Fruit fly (Drosophila melanogaster) whole organism, pupa: ENCODE results near the gene CG15473.

Experiments
- CG10348 ChIP-seq: fragments of 200-800 bp; sonication (Bioruptor generic); IDR thresholded peaks from 2 replicates; pipeline ENCODE4 v1.3.6; 2022; ENCODE audit warnings: missing biosample characterization, missing genetic modification characterization
- CG12605 ChIP-seq: fragments of 200-800 bp; sonication (Bioruptor generic); IDR thresholded peaks from 2 replicates; pipeline ENCODE4 v1.3.6; 2022; ENCODE audit warnings: missing biosample characterization, missing genetic modification characterization
- CG13204 ChIP-seq: fragments of 200-800 bp; sonication (Bioruptor generic); optimal IDR thresholded peaks from 2 replicates; lab custom pipeline; 2018; ENCODE audit warnings: missing biosample characterization, mild to moderate bottlenecking, missing genetic modification characterization, moderate library complexity
- CG14655 ChIP-seq: fragments of 200-800 bp; sonication (Bioruptor generic); optimal IDR thresholded peaks from 3 replicates; lab custom pipeline; 2017; ENCODE audit warnings: mild to moderate bottlenecking, missing biosample characterization, missing genetic modification reagents, missing genetic modification characterization
- CG15710 ChIP-seq: fragments of 200-800 bp; sonication (Bioruptor generic); optimal IDR thresholded peaks from 2 replicates; lab custom pipeline; 2018; ENCODE audit warnings: missing biosample characterization, mild to moderate bottlenecking, missing genetic modification characterization, moderate library complexity
- CG17806 ChIP-seq: fragments of 200-800 bp; sonication (Bioruptor generic); optimal IDR thresholded peaks from 2 replicates; lab custom pipeline; 2018; ENCODE audit warnings: missing biosample characterization, mild to moderate bottlenecking, missing genetic modification characterization, moderate library complexity
- CG32121 ChIP-seq: fragments of 200-800 bp; sonication (Bioruptor generic); IDR thresholded peaks from 2 replicates; pipeline ENCODE4 v1.3.6; 2022; ENCODE audit warnings: missing biosample characterization, missing genetic modification characterization
- CG34367 ChIP-seq: fragments of 200-800 bp; sonication (Bioruptor generic); optimal IDR thresholded peaks from 2 replicates; lab custom pipeline; 2018; ENCODE audit warnings: missing biosample characterization, mild to moderate bottlenecking, missing genetic modification characterization
- CG4496 ChIP-seq: fragments of 200-800 bp; sonication (Bioruptor generic); IDR thresholded peaks from 3 replicates; pipeline ENCODE4 v1.3.6; 2022; ENCODE audit warnings: missing biosample characterization, missing genetic modification characterization
- CG8159 ChIP-seq: fragments of 200-800 bp; sonication (Bioruptor generic); optimal IDR thresholded peaks from 3 replicates; lab custom pipeline; 2018; ENCODE audit warnings: missing biosample characterization, mild to moderate bottlenecking, missing genetic modification characterization, moderate library complexity
- CG8301 ChIP-seq: fragments of 200-800 bp; sonication (Bioruptor generic); optimal IDR thresholded peaks from 2 replicates; lab custom pipeline; 2018; ENCODE audit warnings: missing biosample characterization, mild to moderate bottlenecking, missing genetic modification characterization
- CG9948 ChIP-seq: fragments of 200-800 bp; sonication (Bioruptor generic); optimal IDR thresholded peaks from 2 replicates; lab custom pipeline; 2018; ENCODE audit warnings: missing biosample characterization, mild to moderate bottlenecking, missing genetic modification characterization, moderate library complexity
- D1 ChIP-seq: fragments of 200-800 bp; sonication (Bioruptor generic); optimal IDR thresholded peaks from 2 replicates; lab custom pipeline; 2018; ENCODE audit warnings: missing biosample characterization, mild to moderate bottlenecking, missing genetic modification characterization, moderate library complexity
- EcR ChIP-seq: fragments of 200-800 bp; sonication (Bioruptor generic); optimal IDR thresholded peaks from 3 replicates; lab custom pipeline; 2019; ENCODE audit warnings: missing biosample characterization, missing genetic modification characterization, mild to moderate bottlenecking, moderate library complexity, missing genetic modification reagents
- Ets98B ChIP-seq: fragments of 200-800 bp; sonication (Bioruptor generic); IDR thresholded peaks from 2 replicates; pipeline ENCODE4 v1.3.6; 2022; ENCODE audit warnings: missing biosample characterization, missing genetic modification characterization
- Pif1A ChIP-seq: fragments of 200-800 bp; sonication (Bioruptor generic); optimal IDR thresholded peaks from 3 replicates; lab custom pipeline; 2016; ENCODE audit warnings: missing biosample characterization, missing genetic modification characterization
- Pif1B ChIP-seq: fragments of 200-800 bp; sonication (Bioruptor generic); optimal IDR thresholded peaks from 3 replicates; lab custom pipeline; 2016; ENCODE audit warnings: missing biosample characterization, missing genetic modification characterization
- Snoo ChIP-seq: fragments of 200-800 bp; sonication (Bioruptor generic); optimal IDR thresholded peaks from 3 replicates; lab custom pipeline; 2017; ENCODE audit warnings: missing biosample characterization, mild to moderate bottlenecking, missing genetic modification characterization, inconsistent platforms
- fd96Ca ChIP-seq: fragments of 200-800 bp; sonication (Bioruptor generic); IDR thresholded peaks from 3 replicates; pipeline ENCODE4 v1.3.6; 2022; ENCODE audit warnings: missing biosample characterization, missing genetic modification characterization
- gl ChIP-seq: fragments of 200-800 bp; sonication (Bioruptor generic); optimal IDR thresholded peaks from 2 replicates; lab custom pipeline; 2018; ENCODE audit warnings: missing biosample characterization, mild to moderate bottlenecking, missing genetic modification characterization
- rn ChIP-seq: fragments of 200-800 bp; sonication (Bioruptor generic); IDR thresholded peaks from 2 replicates; pipeline ENCODE4 v1.3.6; 2022; ENCODE audit warnings: missing biosample characterization, missing genetic modification characterization

Gene CG15473

dm6 chrX:4664107-4664506, 9.8 kb upstream of the CG15473 start:
- no peak for TF ChIP-seq CG32121
- TF ChIP-seq CG10348 (GFP tag; lab: Robert Waterston, UW): no peak
- no peak for TF ChIP-seq CG8301
- TF ChIP-seq EcR: peak; percentile 43
- TF ChIP-seq Pif1A (GFP tag; lab: Kevin White, UChicago): peak; percentile 1
- peak; percentile 5 for TF ChIP-seq gl
- no peak for TF ChIP-seq CG4496 (GFP tag; lab: Robert Waterston, UW)
- TF ChIP-seq Snoo (tag; lab: Kevin White, UChicago): no peak
- TF ChIP-seq Pif1B (GFP tag; lab: Kevin White, UChicago): no peak
- TF ChIP-seq CG12605 (GFP tag; lab: Robert Waterston, UW): no peak
- no peak for TF ChIP-seq CG9948 (tag; lab: Kevin White, UChicago)
- no peak for TF ChIP-seq CG14655 (GFP tag; lab: Kevin White, UChicago)
- no peak for TF ChIP-seq fd96Ca (GFP tag; lab: Robert Waterston, UW)
- no peak for TF ChIP-seq CG8159 (tag; lab: Kevin White, UChicago)
- peak; percentile 8 for TF ChIP-seq CG15710 (tag; lab: Kevin White, UChicago)

dm6 chrX:4660642-4661252, 6.5 kb upstream of the CG15473 start:
- TF ChIP-seq CG9948 (tag; lab: Kevin White, UChicago) (peak; percentile 25), CG15710 (tag; lab: Kevin White, UChicago) (peak; percentile 9), CG8159 (tag; lab: Kevin White, UChicago) (peak; percentile 32), CG32121 (no peak)

dm6 chrX:4657896-4658295, 3.6 kb upstream of the CG15473 start:
- no peak for TF ChIP-seq CG9948 (tag; lab: Kevin White, UChicago)
- no peak for TF ChIP-seq EcR
- TF ChIP-seq CG8159 (tag; lab: Kevin White, UChicago): no peak
- peak; percentile 33; the same call in 1 of the 3 replicates for TF ChIP-seq CG4496 (GFP tag; lab: Robert Waterston, UW)
- no peak for TF ChIP-seq rn (GFP tag; lab: Robert Waterston, UW)
- TF ChIP-seq CG14655 (GFP tag; lab: Kevin White, UChicago): no peak

dm6 chrX:4649751-4650150, 4.5 kb downstream of the CG15473 start, which contains the start of the genes Cbp80 and Torsin:
Gene Cbp80, plus strand, starts transcription at chrX:4650015.
Gene Torsin, minus strand, starts transcription at chrX:4650032.
- no peak for TF ChIP-seq CG9948 (tag; lab: Kevin White, UChicago)
- no peak for TF ChIP-seq CG4496 (GFP tag; lab: Robert Waterston, UW)
- TF ChIP-seq CG12605 (GFP tag; lab: Robert Waterston, UW): no peak
- no peak for TF ChIP-seq Snoo (tag; lab: Kevin White, UChicago)
- 0 out of 2 replicates have a peak, but pooled peaks have one; percentile 24 for TF ChIP-seq CG32121
- 0 out of 3 replicates have a peak, but pooled peaks have one; percentile 23 for TF ChIP-seq fd96Ca (GFP tag; lab: Robert Waterston, UW)
- TF ChIP-seq EcR: no peak
- TF ChIP-seq CG8301: no peak
- no peak for TF ChIP-seq Pif1A (GFP tag; lab: Kevin White, UChicago)

- TF ChIP-seq CG4496 (GFP tag; lab: Robert Waterston, UW) (no peak), gl (no peak), CG10348 (GFP tag; lab: Robert Waterston, UW) (no peak), CG12605 (GFP tag; lab: Robert Waterston, UW) (no peak), CG13204 (GFP tag; lab: Kevin White, UChicago) (no peak), CG8301 (no peak), Ets98B (GFP tag; lab: Robert Waterston, UW) (no peak), CG14655 (GFP tag; lab: Kevin White, UChicago) (no peak), CG32121 (no peak), EcR (no peak), Snoo (tag; lab: Kevin White, UChicago) (no peak), Pif1A (GFP tag; lab: Kevin White, UChicago) (no peak), Pif1B (GFP tag; lab: Kevin White, UChicago) (no peak), rn (GFP tag; lab: Robert Waterston, UW) (no peak), CG17806 (tag; lab: Kevin White, UChicago) (no peak), CG34367 (tag; lab: Kevin White, UChicago) (no peak), D1 (tag; lab: Kevin White, UChicago) (no peak), CG9948 (tag; lab: Kevin White, UChicago) (no peak), fd96Ca (GFP tag; lab: Robert Waterston, UW) (no peak)
- TF ChIP-seq, all 21 proteins: peak for 0
These were observed 6.8 kb downstream of the CG15473 start, which contains the start of the genes HLH4C and mRpL30 for dm6 chrX:4647316-4648046. Gene HLH4C, minus strand, starts transcription at chrX:4647414. Gene mRpL30, plus strand, starts transcription at chrX:4647871.

dm6 chrX:4644768-4645167, 9.5 kb downstream of the CG15473 start, which contains the start of gene CG3062:
Gene CG3062, minus strand, starts transcription at chrX:4644868.
- no peak for TF ChIP-seq CG15710 (tag; lab: Kevin White, UChicago)
- TF ChIP-seq D1 (tag; lab: Kevin White, UChicago): no peak
- TF ChIP-seq Ets98B (GFP tag; lab: Robert Waterston, UW): no peak
- TF ChIP-seq Pif1B (GFP tag; lab: Kevin White, UChicago): no peak
- no peak for TF ChIP-seq EcR
- no peak for TF ChIP-seq CG10348 (GFP tag; lab: Robert Waterston, UW)
- TF ChIP-seq CG12605 (GFP tag; lab: Robert Waterston, UW): no peak
- no peak for TF ChIP-seq CG17806 (tag; lab: Kevin White, UChicago)
- TF ChIP-seq CG32121: no peak
- no peak for TF ChIP-seq rn (GFP tag; lab: Robert Waterston, UW)
- TF ChIP-seq gl: no peak
- TF ChIP-seq fd96Ca (GFP tag; lab: Robert Waterston, UW): no peak
- no peak for TF ChIP-seq CG8301
- no peak for TF ChIP-seq Snoo (tag; lab: Kevin White, UChicago)
- no peak for TF ChIP-seq CG34367 (tag; lab: Kevin White, UChicago)
- TF ChIP-seq CG4496 (GFP tag; lab: Robert Waterston, UW): no peak
